Worm (Caenorhabditis elegans) whole organism, young adult: ENCODE measurements around the gene bgnt-1.2.
A peak's percentile ranks its signal among the peaks of the same experiment; 100 is the strongest.

ENCODE experiments used
- B0019.2 ChIP-seq: fragments of 200-800 bp; sonication (Bioruptor generic); conservative IDR thresholded peaks from 2 replicates; pipeline ENCODE4 v1.3.6; 2022; ENCODE audit warnings: missing genetic modification reagents, missing genetic modification characterization, missing compliant biosample characterization
- B0035.1 ChIP-seq: sonication (generic microtip); optimal IDR thresholded peaks from 2 replicates; lab custom pipeline; 2016; ENCODE audit warnings: missing genetic modification characterization, mild to moderate bottlenecking, missing compliant biosample characterization, missing genotype, missing genetic modification reagents
- F23B12.7 ChIP-seq: sonication (generic microtip); optimal IDR thresholded peaks from 2 replicates; lab custom pipeline; 2017; ENCODE audit warnings: missing genetic modification characterization, mild to moderate bottlenecking, missing compliant biosample characterization, antibody characterized with exemption, moderate library complexity; ENCODE audit not compliant: insufficient read depth
- F37B4.10 ChIP-seq: fragments of 200-800 bp; sonication (Bioruptor generic); IDR thresholded peaks from 2 replicates; pipeline ENCODE4 v1.3.6; 2022; ENCODE audit warnings: missing genetic modification characterization, missing compliant biosample characterization
- F49E8.2 ChIP-seq: sonication (generic microtip); optimal IDR thresholded peaks from 3 replicates; lab custom pipeline; 2017; ENCODE audit warnings: missing genetic modification characterization, mild to moderate bottlenecking, missing compliant biosample characterization, antibody characterized with exemption, moderate library complexity; ENCODE audit not compliant: insufficient read depth
- F57A8.1 ChIP-seq: fragments of 200-800 bp; sonication (Bioruptor generic); optimal IDR thresholded peaks from 2 replicates; lab custom pipeline; 2018; ENCODE audit warnings: mild to moderate bottlenecking, missing genetic modification characterization, moderate library complexity, missing compliant biosample characterization
- T26A5.8 ChIP-seq: sonication (generic microtip); optimal IDR thresholded peaks from 2 replicates; lab custom pipeline; 2016; ENCODE audit warnings: missing genetic modification characterization, missing compliant biosample characterization
- Y67H2A.10 ChIP-seq: fragments of 200-800 bp; sonication (Bioruptor generic); conservative IDR thresholded peaks from 2 replicates; pipeline ENCODE4 v1.3.6; 2022; ENCODE audit warnings: missing genetic modification reagents, missing genetic modification characterization, missing compliant biosample characterization
- Y79H2A.3 ChIP-seq: fragments of 200-800 bp; sonication (Bioruptor generic); conservative IDR thresholded peaks from 2 replicates; pipeline ENCODE4 v1.3.6; 2022; ENCODE audit warnings: missing genetic modification reagents, missing genetic modification characterization, missing compliant biosample characterization
- ama-1 ChIP-seq, 3 experiments: fragments of 150-350 bp in 1 of 3; sonication (generic microtip) in 2 of 3; optimal IDR thresholded peaks; 2 replicates each; lab custom pipeline; 2014 to 2018; ENCODE audit warnings: missing biosample characterization in 2 of 3, missing genetic modification characterization in 2 of 3, missing genetic modification reagents in 2 of 3
- aptf-2 ChIP-seq: fragments of 200-800 bp; sonication (Bioruptor generic); conservative IDR thresholded peaks from 2 replicates; pipeline ENCODE4 v1.3.6; 2022; ENCODE audit warnings: missing genetic modification reagents, missing genetic modification characterization, missing compliant biosample characterization
- aptf-3 ChIP-seq: fragments of 200-800 bp; sonication (Bioruptor generic); IDR thresholded peaks from 2 replicates; pipeline ENCODE4 v1.3.6; 2022; ENCODE audit warnings: missing genetic modification characterization, missing compliant biosample characterization
- atf-7 ChIP-seq: sonication (generic microtip); optimal IDR thresholded peaks from 2 replicates; lab custom pipeline; 2017; ENCODE audit warnings: mild to moderate bottlenecking, missing genetic modification characterization, missing compliant biosample characterization
- athp-1 ChIP-seq: sonication (generic microtip); optimal IDR thresholded peaks from 2 replicates; lab custom pipeline; 2017; ENCODE audit warnings: mild to moderate bottlenecking, missing genetic modification characterization, missing compliant biosample characterization
- attf-5 ChIP-seq: fragments of 200-800 bp; sonication (Bioruptor generic); optimal IDR thresholded peaks from 2 replicates; lab custom pipeline; 2018; ENCODE audit warnings: mild to moderate bottlenecking, missing genetic modification characterization, missing compliant biosample characterization
- bed-2 ChIP-seq: fragments of 200-800 bp; sonication (Bioruptor generic); IDR thresholded peaks from 2 replicates; pipeline ENCODE4 v1.3.6; 2022; ENCODE audit warnings: missing genetic modification reagents, missing genetic modification characterization, missing compliant biosample characterization
- cebp-1 ChIP-seq, 2 experiments: fragments of 200-800 bp in 1 of 2; sonication (Bioruptor generic) in 1 of 2; sonication (generic microtip) in 1 of 2; IDR thresholded peaks in 1 of 2; optimal IDR thresholded peaks in 1 of 2; 2 replicates each; pipeline versions ENCODE4 v1.3.6 to Lab custom; 2017 to 2022; ENCODE audit warnings: missing compliant biosample characterization in 2 of 2, missing genetic modification characterization in 2 of 2, mild to moderate bottlenecking in 1 of 2, missing genetic modification reagents in 1 of 2, moderate library complexity in 1 of 2
- ceh-40 ChIP-seq: fragments of 200-800 bp; sonication (Bioruptor generic); IDR thresholded peaks from 2 replicates; pipeline ENCODE4 v1.3.6; 2022; ENCODE audit warnings: missing genetic modification characterization, missing compliant biosample characterization
- ceh-58 ChIP-seq: fragments of 200-800 bp; sonication (Bioruptor generic); IDR thresholded peaks from 2 replicates; pipeline ENCODE4 v1.3.6; 2022; ENCODE audit warnings: missing genetic modification characterization, missing compliant biosample characterization
- dpff-1 ChIP-seq: sonication (generic microtip); optimal IDR thresholded peaks from 2 replicates; lab custom pipeline; 2017; ENCODE audit warnings: mild to moderate bottlenecking, missing genetic modification characterization, missing compliant biosample characterization
- dpl-1 ChIP-seq: fragments of 150-350 bp; optimal IDR thresholded peaks from 2 replicates; lab custom pipeline; 2014; ENCODE audit warnings: missing biosample characterization, missing genetic modification reagents, missing genetic modification characterization
- egl-44 ChIP-seq: fragments of 200-800 bp; sonication (Bioruptor generic); IDR thresholded peaks from 2 replicates; pipeline ENCODE4 v1.3.6; 2022; ENCODE audit warnings: missing genetic modification reagents, missing genetic modification characterization, missing compliant biosample characterization
- ekl-4 ChIP-seq: fragments of 200-800 bp; sonication (Bioruptor generic); IDR thresholded peaks from 2 replicates; pipeline ENCODE4 v1.3.6; 2022; ENCODE audit warnings: missing genetic modification reagents, missing genetic modification characterization, missing compliant biosample characterization
- gei-17 ChIP-seq: fragments of 200-800 bp; sonication (Bioruptor generic); optimal IDR thresholded peaks from 2 replicates; lab custom pipeline; 2018; ENCODE audit warnings: mild to moderate bottlenecking, missing genetic modification characterization, missing compliant biosample characterization
- him-1 ChIP-seq: sonication (generic microtip); optimal IDR thresholded peaks from 2 replicates; lab custom pipeline; 2016; ENCODE audit warnings: missing genotype, missing genetic modification reagents, missing genetic modification characterization, missing compliant biosample characterization
- hmg-1.2 ChIP-seq: fragments of 200-800 bp; sonication (Bioruptor generic); IDR thresholded peaks from 2 replicates; pipeline ENCODE4 v1.3.6; 2022; ENCODE audit warnings: missing genetic modification reagents, missing genetic modification characterization, missing compliant biosample characterization
- lag-1 ChIP-seq: fragments of 200-800 bp; sonication (Bioruptor generic); IDR thresholded peaks from 2 replicates; pipeline ENCODE4 v1.3.6; 2022; ENCODE audit warnings: missing genetic modification reagents, missing genetic modification characterization, missing compliant biosample characterization
- let-526 ChIP-seq: fragments of 200-800 bp; sonication (Bioruptor generic); IDR thresholded peaks from 2 replicates; pipeline ENCODE4 v1.3.6; 2022; ENCODE audit warnings: missing genetic modification reagents, missing genetic modification characterization, missing compliant biosample characterization
- lin-40 ChIP-seq: sonication (generic microtip); optimal IDR thresholded peaks from 2 replicates; lab custom pipeline; 2016; ENCODE audit warnings: missing genetic modification characterization, mild to moderate bottlenecking, missing compliant biosample characterization, missing genotype, missing genetic modification reagents
- lsl-1 ChIP-seq: fragments of 200-800 bp; sonication (Bioruptor generic); optimal IDR thresholded peaks from 2 replicates; lab custom pipeline; 2018; ENCODE audit warnings: mild to moderate bottlenecking, missing genetic modification characterization, moderate library complexity, missing compliant biosample characterization
- lsy-27 ChIP-seq: sonication (generic microtip); optimal IDR thresholded peaks from 2 replicates; lab custom pipeline; 2017; ENCODE audit warnings: missing genetic modification characterization, mild to moderate bottlenecking, missing compliant biosample characterization, antibody characterized with exemption, missing genotype, borderline replicate concordance; ENCODE audit not compliant: insufficient read depth
- mxl-1 ChIP-seq: sonication (generic microtip); optimal IDR thresholded peaks from 2 replicates; lab custom pipeline; 2016; ENCODE audit warnings: missing genetic modification characterization, missing compliant biosample characterization
- nhr-179 ChIP-seq: sonication (generic microtip); optimal IDR thresholded peaks from 2 replicates; lab custom pipeline; 2016; ENCODE audit warnings: mild to moderate bottlenecking, missing genetic modification characterization, missing compliant biosample characterization
- nhr-27 ChIP-seq: fragments of 200-800 bp; sonication (Bioruptor generic); optimal IDR thresholded peaks from 2 replicates; lab custom pipeline; 2018; ENCODE audit warnings: mild to moderate bottlenecking, missing genetic modification characterization, moderate library complexity, missing compliant biosample characterization
- nhr-80 ChIP-seq: sonication (generic microtip); optimal IDR thresholded peaks from 2 replicates; lab custom pipeline; 2016; ENCODE audit warnings: missing genetic modification characterization, missing compliant biosample characterization
- nhr-90 ChIP-seq: sonication (generic microtip); optimal IDR thresholded peaks from 2 replicates; lab custom pipeline; 2016; ENCODE audit warnings: missing genotype, mild to moderate bottlenecking, missing genetic modification characterization, missing compliant biosample characterization
- pha-4 ChIP-seq: fragments of 150-350 bp; sonication (generic microtip); optimal IDR thresholded peaks from 2 replicates; lab custom pipeline; 2014; ENCODE audit warnings: missing biosample characterization, missing genetic modification reagents, missing genetic modification characterization
- rec-8 ChIP-seq, 2 experiments: sonication (generic microtip); optimal IDR thresholded peaks; 2 replicates each; lab custom pipeline; 2016; ENCODE audit warnings: mild to moderate bottlenecking in 2 of 2, missing genetic modification characterization in 2 of 2, missing genetic modification reagents in 2 of 2, missing genotype in 2 of 2, missing biosample characterization in 1 of 2, missing compliant biosample characterization in 1 of 2, moderate library complexity in 1 of 2
- repo-1 ChIP-seq: sonication (generic microtip); optimal IDR thresholded peaks from 2 replicates; lab custom pipeline; 2017; ENCODE audit warnings: mild to moderate bottlenecking, missing genetic modification characterization, missing compliant biosample characterization
- snpc-3.4 ChIP-seq: sonication (generic microtip); optimal IDR thresholded peaks from 2 replicates; lab custom pipeline; 2017; ENCODE audit warnings: missing genetic modification characterization, mild to moderate bottlenecking, missing compliant biosample characterization, antibody characterized with exemption, moderate library complexity, missing genotype, missing genetic modification reagents
- tbp1 ChIP-seq: fragments of 200-800 bp; sonication (Bioruptor generic); optimal IDR thresholded peaks from 2 replicates; lab custom pipeline; 2018; ENCODE audit warnings: mild to moderate bottlenecking, missing genetic modification characterization, missing compliant biosample characterization
- unc-130 ChIP-seq: sonication (generic microtip); optimal IDR thresholded peaks from 2 replicates; lab custom pipeline; 2016; ENCODE audit warnings: missing genetic modification reagents, missing genetic modification characterization, missing compliant biosample characterization
- xnd-1 ChIP-seq: sonication (generic microtip); optimal IDR thresholded peaks from 2 replicates; lab custom pipeline; 2016; ENCODE audit warnings: missing genotype, missing genetic modification reagents, missing genetic modification characterization, missing compliant biosample characterization
- ztf-25 ChIP-seq: fragments of 200-800 bp; sonication (Bioruptor generic); IDR thresholded peaks from 2 replicates; pipeline ENCODE4 v1.3.6; 2022; ENCODE audit warnings: missing genetic modification reagents, missing genetic modification characterization, missing compliant biosample characterization
- ztf-26 ChIP-seq: sonication (generic microtip); optimal IDR thresholded peaks from 2 replicates; lab custom pipeline; 2017; ENCODE audit warnings: missing genetic modification characterization, missing compliant biosample characterization

The bgnt-1.2 gene

DNA sequence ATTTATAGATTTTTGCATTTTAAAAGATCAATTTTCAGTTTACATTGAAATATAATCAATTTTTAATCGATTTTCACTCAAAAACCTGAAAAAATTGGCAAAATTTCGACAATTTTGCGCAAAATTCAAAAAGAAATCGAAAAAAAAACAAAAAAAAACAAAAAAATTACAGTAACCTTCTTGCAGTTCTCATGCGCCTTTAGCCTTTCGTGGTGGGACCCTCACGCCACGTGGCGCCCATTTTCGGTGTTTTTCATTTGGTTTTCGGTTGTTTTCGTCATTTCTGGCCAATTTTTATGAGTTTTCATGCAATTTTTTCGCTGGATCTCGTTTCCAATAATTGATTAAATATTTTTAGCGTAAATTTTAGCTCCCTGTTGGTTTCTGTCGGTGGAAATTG, 51.1 kb downstream of the bgnt-1.2 start (continued):
- no peak for TF ChIP-seq aptf-2 (GFP tag; lab: Robert Waterston, UW)
- TF ChIP-seq lsy-27 (tag; lab: Kevin White, UChicago) = no peak
- TF ChIP-seq egl-44 (GFP tag; lab: Robert Waterston, UW) = no peak
- peak; percentile 52 for TF ChIP-seq xnd-1 (tag; lab: Kevin White, UChicago)
- TF ChIP-seq nhr-27 = no peak
- TF ChIP-seq snpc-3.4 = peak; percentile 68
- TF ChIP-seq bed-2 (GFP tag; lab: Robert Waterston, UW) = no peak
- no peak for TF ChIP-seq ekl-4 (GFP tag; lab: Robert Waterston, UW)
- no peak for TF ChIP-seq nhr-179 (tag; lab: Kevin White, UChicago)
- TF ChIP-seq dpl-1 = peak; percentile 67
- TF ChIP-seq B0035.1 (tag; lab: Kevin White, UChicago) = no peak
- no peak for TF ChIP-seq ama-1 (optimal IDR thresholded peaks at IDR 0.05; lab: Kevin White, UChicago)
- no peak for TF ChIP-seq ama-1 (GFP tag; optimal IDR thresholded peaks at IDR 0.05; lab: Kevin White, UChicago)
- TF ChIP-seq lag-1 (GFP tag; lab: Robert Waterston, UW) = no peak
- no peak for TF ChIP-seq mxl-1
- no peak for TF ChIP-seq nhr-90 (tag; lab: Kevin White, UChicago)
- TF ChIP-seq ztf-25 (GFP tag; lab: Robert Waterston, UW) = no peak
- peak; percentile 55; the same call in 1 of the 2 replicates for TF ChIP-seq B0019.2 (GFP tag; lab: Robert Waterston, UW)
- no peak for TF ChIP-seq ceh-58 (GFP tag; lab: Robert Waterston, UW)
- TF ChIP-seq athp-1 (tag; lab: Kevin White, UChicago) = no peak
- peak; percentile 33; the same call in 1 of the 2 replicates for TF ChIP-seq hmg-1.2 (GFP tag; lab: Robert Waterston, UW)
- peak; percentile 51 for TF ChIP-seq F49E8.2 (tag; lab: Kevin White, UChicago)
- no peak for TF ChIP-seq pha-4 (tag; lab: Kevin White, UChicago)
- TF ChIP-seq him-1 (tag; lab: Kevin White, UChicago) = no peak
- peak; percentile 89 for TF ChIP-seq lsl-1
- no peak for TF ChIP-seq F57A8.1 (GFP tag; lab: Kevin White, UChicago)
- TF ChIP-seq Y79H2A.3 (GFP tag; lab: Robert Waterston, UW) = no peak
- no peak for TF ChIP-seq repo-1 (tag; lab: Kevin White, UChicago)
- TF ChIP-seq tbp1 (GFP tag; lab: Kevin White, UChicago) = no peak
- TF ChIP-seq, all 124 proteins: peak for 24

DNA sequence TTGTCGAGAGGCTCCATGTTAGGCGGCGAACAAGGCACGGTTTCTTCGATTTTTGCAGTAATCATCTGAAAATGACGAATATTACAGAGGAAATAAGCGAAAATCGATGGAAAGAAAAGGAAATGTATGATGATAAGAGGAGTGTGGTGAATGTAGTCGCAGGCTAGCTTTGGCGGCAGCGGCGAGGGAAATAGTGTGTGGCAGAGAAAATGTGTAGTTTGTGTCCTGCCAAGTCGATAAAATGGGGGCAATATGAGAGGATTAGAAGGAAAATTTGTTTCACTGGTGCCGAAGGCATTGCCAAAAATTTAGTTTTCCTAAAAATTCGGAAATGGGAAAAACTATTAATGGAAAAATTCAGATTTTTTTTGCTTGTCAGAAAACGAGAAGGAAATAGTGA, 51.7 kb downstream of the bgnt-1.2 start, which contains the start of gene nhr-86:
Gene nhr-86 (minus strand): TSS at position 71 of the 400 bp plus-strand sequence.
- no peak for TF ChIP-seq ceh-40
- TF ChIP-seq T26A5.8 (tag; lab: Kevin White, UChicago) = no peak
- TF ChIP-seq cebp-1 (GFP tag; IDR thresholded peaks at IDR 0.05; lab: Robert Waterston, UW) = no peak
- peak; percentile 15 for TF ChIP-seq cebp-1 (tag; optimal IDR thresholded peaks at IDR 0.05; lab: Kevin White, UChicago)
- TF ChIP-seq gei-17 (GFP tag; lab: Kevin White, UChicago) = no peak
- no peak for TF ChIP-seq lin-40 (tag; lab: Kevin White, UChicago)
- no peak for TF ChIP-seq F37B4.10 (GFP tag; lab: Robert Waterston, UW)
- no peak for TF ChIP-seq Y79H2A.3 (GFP tag; lab: Robert Waterston, UW)
- TF ChIP-seq aptf-2 (GFP tag; lab: Robert Waterston, UW) = no peak
- TF ChIP-seq unc-130 = no peak
- TF ChIP-seq let-526 (GFP tag; lab: Robert Waterston, UW) = no peak
- no peak for TF ChIP-seq nhr-179 (tag; lab: Kevin White, UChicago)
- no peak for TF ChIP-seq ztf-26
- no peak for TF ChIP-seq rec-8 (tag; optimal IDR thresholded peaks at IDR 0.05; lab: Kevin White, UChicago)
- no peak for TF ChIP-seq aptf-3 (GFP tag; lab: Robert Waterston, UW)
- no peak for TF ChIP-seq dpff-1 (tag; lab: Kevin White, UChicago)
- no peak for TF ChIP-seq lag-1 (GFP tag; lab: Robert Waterston, UW)
- peak; percentile 19 for TF ChIP-seq nhr-80
- no peak for TF ChIP-seq F23B12.7
- TF ChIP-seq ztf-25 (GFP tag; lab: Robert Waterston, UW) = no peak
- TF ChIP-seq ama-1 (optimal IDR thresholded peaks at IDR 0.05; lab: Kevin White, UChicago) = no peak
- TF ChIP-seq ama-1 (GFP tag; optimal IDR thresholded peaks at IDR 0.05; lab: Kevin White, UChicago) = no peak
- no peak for TF ChIP-seq attf-5 (GFP tag; lab: Kevin White, UChicago)
- TF ChIP-seq hmg-1.2 (GFP tag; lab: Robert Waterston, UW) = peak; percentile 45; the same call in 1 of the 2 replicates
- no peak for TF ChIP-seq Y67H2A.10
- TF ChIP-seq atf-7 (tag; lab: Kevin White, UChicago) = no peak
